Worm (Caenorhabditis elegans) whole organism, late embryonic: ENCODE measurements around the gene pus-1.

Source experiments
- T23F11.4 ChIP-seq: fragments of 200-800 bp; sonication (Bioruptor generic); optimal IDR thresholded peaks from 2 replicates; lab custom pipeline; 2018; ENCODE audit warnings: mild to moderate bottlenecking, missing genetic modification characterization, missing compliant biosample characterization
- ama-1 ChIP-seq: fragments of 150-350 bp; optimal IDR thresholded peaks from 2 replicates; lab custom pipeline; 2014
- ceh-2 ChIP-seq: sonication (generic microtip); optimal IDR thresholded peaks from 2 replicates; lab custom pipeline; 2016; ENCODE audit warnings: missing genotype, missing genetic modification characterization, missing compliant biosample characterization
- ceh-22 ChIP-seq: sonication (generic microtip); optimal IDR thresholded peaks from 2 replicates; lab custom pipeline; 2017; ENCODE audit warnings: missing biosample characterization, missing genetic modification characterization
- ceh-31 ChIP-seq: sonication (generic microtip); optimal IDR thresholded peaks from 2 replicates; lab custom pipeline; 2016; ENCODE audit warnings: missing genetic modification characterization, missing compliant biosample characterization
- ceh-48 ChIP-seq: sonication (generic microtip); optimal IDR thresholded peaks from 2 replicates; lab custom pipeline; 2016; ENCODE audit warnings: missing genetic modification characterization, inconsistent platforms, missing compliant biosample characterization
- che-1 ChIP-seq: sonication (generic microtip); optimal IDR thresholded peaks from 2 replicates; lab custom pipeline; 2016; ENCODE audit warnings: mild to moderate bottlenecking, missing genetic modification characterization, missing compliant biosample characterization
- dmd-4 ChIP-seq: sonication (generic microtip); optimal IDR thresholded peaks from 2 replicates; lab custom pipeline; 2016; ENCODE audit warnings: borderline replicate concordance, missing genetic modification characterization, missing compliant biosample characterization
- dve-1 ChIP-seq: sonication (generic microtip); optimal IDR thresholded peaks from 2 replicates; lab custom pipeline; 2017; ENCODE audit warnings: antibody characterized with exemption, mild to moderate bottlenecking, missing genetic modification characterization, missing compliant biosample characterization
- elt-2 ChIP-seq: sonication (generic microtip); optimal IDR thresholded peaks from 2 replicates; lab custom pipeline; 2016; ENCODE audit warnings: missing genetic modification reagents, missing genetic modification characterization, missing compliant biosample characterization
- elt-4 ChIP-seq: sonication (generic microtip); optimal IDR thresholded peaks from 2 replicates; lab custom pipeline; 2016; ENCODE audit warnings: missing genetic modification characterization, missing compliant biosample characterization
- eyg-1 ChIP-seq: sonication (generic microtip); optimal IDR thresholded peaks from 2 replicates; lab custom pipeline; 2016; ENCODE audit warnings: missing genotype, missing genetic modification characterization, missing compliant biosample characterization
- fax-1 ChIP-seq: sonication (generic microtip); optimal IDR thresholded peaks from 2 replicates; lab custom pipeline; 2016; ENCODE audit warnings: missing genotype, missing genetic modification characterization, missing compliant biosample characterization
- fkh-6 ChIP-seq: sonication (generic microtip); optimal IDR thresholded peaks from 2 replicates; lab custom pipeline; 2016; ENCODE audit warnings: missing genetic modification characterization, missing compliant biosample characterization
- hlh-13 ChIP-seq: fragments of 200-800 bp; sonication (Bioruptor generic); optimal IDR thresholded peaks from 2 replicates; lab custom pipeline; 2018; ENCODE audit warnings: mild to moderate bottlenecking, missing genetic modification characterization, missing compliant biosample characterization
- hlh-30 ChIP-seq: sonication (generic microtip); optimal IDR thresholded peaks from 2 replicates; lab custom pipeline; 2017; ENCODE audit warnings: antibody characterized with exemption, missing genetic modification characterization, missing compliant biosample characterization; ENCODE audit not compliant: insufficient read depth
- hlh-6 ChIP-seq: sonication (generic microtip); optimal IDR thresholded peaks from 2 replicates; lab custom pipeline; 2016; ENCODE audit warnings: missing genotype, missing genetic modification characterization, missing compliant biosample characterization
- nfya-1 ChIP-seq: sonication (generic microtip); optimal IDR thresholded peaks from 2 replicates; lab custom pipeline; 2017; ENCODE audit warnings: missing genetic modification characterization, mild to moderate bottlenecking, missing compliant biosample characterization, antibody characterized with exemption, moderate library complexity
- nhr-232 ChIP-seq: sonication (generic microtip); optimal IDR thresholded peaks from 2 replicates; lab custom pipeline; 2016; ENCODE audit warnings: missing genetic modification characterization, missing compliant biosample characterization
- odd-2 ChIP-seq: sonication (generic microtip); optimal IDR thresholded peaks from 2 replicates; lab custom pipeline; 2017; ENCODE audit warnings: antibody characterized with exemption, mild to moderate bottlenecking, missing genetic modification characterization, missing compliant biosample characterization
- pat-9 ChIP-seq: fragments of 200-800 bp; sonication (Bioruptor generic); optimal IDR thresholded peaks from 2 replicates; lab custom pipeline; 2018; ENCODE audit warnings: mild to moderate bottlenecking, missing genetic modification characterization, moderate library complexity, missing compliant biosample characterization
- pax-1 ChIP-seq: fragments of 150-350 bp; optimal IDR thresholded peaks from 2 replicates; lab custom pipeline; 2014; ENCODE audit warnings: missing biosample characterization, missing genetic modification characterization
- pha-4 ChIP-seq: fragments of 150-350 bp; optimal IDR thresholded peaks from 2 replicates; lab custom pipeline; 2018; ENCODE audit warnings: missing biosample characterization, missing genetic modification reagents, missing genetic modification characterization
- pros-1 ChIP-seq: fragments of 150-350 bp; optimal IDR thresholded peaks from 2 replicates; lab custom pipeline; 2014; ENCODE audit warnings: missing biosample characterization, missing genetic modification reagents, missing genetic modification characterization
- sox-2 ChIP-seq: fragments of 200-800 bp; sonication (Bioruptor generic); IDR thresholded peaks from 2 replicates; pipeline ENCODE4 v1.3.6; 2022; ENCODE audit warnings: missing genetic modification reagents, missing genetic modification characterization, missing compliant biosample characterization
- syd-9 ChIP-seq: sonication (generic microtip); optimal IDR thresholded peaks from 2 replicates; lab custom pipeline; 2016; ENCODE audit warnings: mild to moderate bottlenecking, missing genetic modification characterization, moderate library complexity, missing compliant biosample characterization
- unc-3 ChIP-seq, 2 experiments: fragments of 200-800 bp in 1 of 2; sonication (Bioruptor generic) in 1 of 2; sonication (generic microtip) in 1 of 2; conservative IDR thresholded peaks in 1 of 2; optimal IDR thresholded peaks in 1 of 2; 2 replicates each; pipeline versions ENCODE4 v1.3.6 to Lab custom; 2016 to 2022; ENCODE audit warnings: missing compliant biosample characterization in 2 of 2, missing genetic modification characterization in 2 of 2, missing genetic modification reagents in 1 of 2
- unc-55 ChIP-seq: sonication (generic microtip); optimal IDR thresholded peaks from 2 replicates; lab custom pipeline; 2017; ENCODE audit warnings: missing biosample characterization, missing genetic modification reagents, missing genetic modification characterization
- unc-86 ChIP-seq: sonication (generic microtip); optimal IDR thresholded peaks from 2 replicates; lab custom pipeline; 2016; ENCODE audit warnings: missing genetic modification characterization, missing compliant biosample characterization

Gene pus-1

ce11 chrV:16814541-16815207, 19.9 kb upstream of the pus-1 start:
- no peak for TF ChIP-seq syd-9 (tag; lab: Kevin White, UChicago)
- peak; percentile 35 for TF ChIP-seq elt-2 (tag; lab: Kevin White, UChicago)
- TF ChIP-seq unc-55 = no peak
- no peak for TF ChIP-seq nhr-232 (tag; lab: Kevin White, UChicago)

ce11 chrV:16812371-16812770, 17.6 kb upstream of the pus-1 start:
- TF ChIP-seq nfya-1 (tag; lab: Kevin White, UChicago) (peak; percentile 95), hlh-6 (tag; lab: Kevin White, UChicago) (no peak)
- TF ChIP-seq, all 69 proteins: peak for 1

ce11 chrV:16811841-16812240, 17.1 kb upstream of the pus-1 start:
- peak; percentile 83 for TF ChIP-seq nfya-1 (tag; lab: Kevin White, UChicago)
- TF ChIP-seq ceh-22 = no peak

ce11 chrV:16808168-16808567, 13.4 kb upstream of the pus-1 start:
- TF ChIP-seq nfya-1 (tag; lab: Kevin White, UChicago) (peak; percentile 94), fax-1 (tag; lab: Kevin White, UChicago) (no peak)

ce11 chrV:16804795-16805194, 10.0 kb upstream of the pus-1 start:
- TF ChIP-seq pax-1 (tag; lab: Kevin White, UChicago) (no peak), nfya-1 (tag; lab: Kevin White, UChicago) (peak; percentile 60), unc-86 (tag; lab: Kevin White, UChicago) (no peak)

- TF ChIP-seq hlh-6 (tag; lab: Kevin White, UChicago) (no peak), odd-2 (tag; lab: Kevin White, UChicago) (no peak), fax-1 (tag; lab: Kevin White, UChicago) (no peak), T23F11.4 (GFP tag; lab: Kevin White, UChicago) (no peak)
Observed at ce11 chrV:16802572-16802971, 7.8 kb upstream of the pus-1 start, which contains the start of gene cand-1. TSS of gene cand-1 (plus strand) at chrV:16802872.

ce11 chrV:16800484-16800883, 5.7 kb upstream of the pus-1 start:
- TF ChIP-seq dve-1 (no peak), dmd-4 (tag; lab: Kevin White, UChicago) (no peak), ceh-31 (tag; lab: Kevin White, UChicago) (no peak), pros-1 (tag; lab: Kevin White, UChicago) (no peak), fax-1 (tag; lab: Kevin White, UChicago) (no peak), pha-4 (no peak), hlh-13 (GFP tag; lab: Kevin White, UChicago) (no peak), che-1 (no peak), hlh-6 (tag; lab: Kevin White, UChicago) (no peak), hlh-30 (tag; lab: Kevin White, UChicago) (no peak), fkh-6 (tag; lab: Kevin White, UChicago) (no peak), unc-3 (GFP tag; conservative IDR thresholded peaks at IDR 0.05; lab: Robert Waterston, UW) (no peak), unc-3 (tag; optimal IDR thresholded peaks at IDR 0.05; lab: Kevin White, UChicago) (no peak), ceh-48 (tag; lab: Kevin White, UChicago) (no peak), pat-9 (tag; lab: Kevin White, UChicago) (no peak), ama-1 (lab: Kevin White, UChicago) (no peak), ceh-2 (tag; lab: Kevin White, UChicago) (no peak), elt-4 (no peak), eyg-1 (tag; lab: Kevin White, UChicago) (no peak), sox-2 (GFP tag; lab: Robert Waterston, UW) (no peak)
